Fruit fly (Drosophila melanogaster): ENCODE results near the gene Pmvk.

Gene Pmvk

DNA sequence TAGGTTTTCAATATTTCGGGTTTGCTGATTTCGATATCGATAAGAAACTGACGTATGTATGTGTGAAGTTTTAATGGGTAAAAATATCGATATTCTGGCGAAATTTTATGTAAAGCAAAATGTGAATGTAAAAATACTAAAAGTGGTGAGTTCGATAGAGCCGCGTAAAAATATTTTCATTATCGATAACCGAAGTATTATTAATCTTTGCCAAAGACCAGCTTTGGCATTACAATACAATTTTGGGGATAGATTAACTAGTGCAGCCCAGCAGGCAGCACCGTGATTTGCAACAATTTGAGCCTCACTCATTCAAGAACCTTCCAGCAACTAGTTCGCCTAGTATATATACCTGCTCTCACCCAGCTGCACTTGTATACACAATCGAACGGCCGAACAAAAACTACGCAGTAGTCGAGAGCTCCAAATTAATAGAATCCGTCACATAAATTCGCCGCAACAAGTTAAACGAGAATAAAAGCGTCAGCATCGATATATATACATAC, 37.8 kb downstream of the Pmvk start (continued):
- TF ChIP-seq CG30020 (tag; optimal IDR thresholded peaks at IDR 0.05) (peak; percentile 55), BtbVII (GFP tag; optimal IDR thresholded peaks at IDR 0.05) (peak; percentile 18), crol (GFP tag; IDR thresholded peaks at IDR 0.05) (no peak), Dp (GFP tag; optimal IDR thresholded peaks at IDR 0.05) (peak; percentile 66), CG34422 (GFP tag; IDR thresholded peaks at IDR 0.05) (peak; percentile 13; the same call in 1 of the 3 replicates), scrt (GFP tag; optimal IDR thresholded peaks at IDR 0.05) (peak; percentile 37), trem (tag; optimal IDR thresholded peaks at IDR 0.05) (peak; percentile 49), Dll (GFP tag; IDR thresholded peaks at IDR 0.05; ENCODE audit: partially characterized antibody) (peak; percentile 90), CG17829 (tag; optimal IDR thresholded peaks at IDR 0.05) (peak; percentile 33), CG9797 (GFP tag; optimal IDR thresholded peaks at IDR 0.05) (peak; percentile 7), Ada2b (GFP tag; IDR thresholded peaks at IDR 0.05) (no peak), CoRest (tag; optimal IDR thresholded peaks at IDR 0.05) (peak; percentile 34), amos (GFP tag; IDR thresholded peaks at IDR 0.05; ENCODE audit: partially characterized antibody) (peak; percentile 79; the same call in 1 of the 2 replicates), grau (tag; optimal IDR thresholded peaks at IDR 0.05) (peak; percentile 6), grn (GFP tag; optimal IDR thresholded peaks at IDR 0.05) (peak; percentile 62), caup (GFP tag; optimal IDR thresholded peaks at IDR 0.05; ENCODE audit: severe bottlenecking) (no peak), HLH4C (GFP tag; IDR thresholded peaks at IDR 0.05; ENCODE audit: partially characterized antibody) (peak; percentile 95), CG7963 (GFP tag; IDR thresholded peaks at IDR 0.05; ENCODE audit: partially characterized antibody) (peak; percentile 90), unc-4 (GFP tag; IDR thresholded peaks at IDR 0.05; ENCODE audit: partially characterized antibody) (peak; percentile 91), vnd (GFP tag; IDR thresholded peaks at IDR 0.05; ENCODE audit: partially characterized antibody) (peak; percentile 91), cg (GFP tag; optimal IDR thresholded peaks at IDR 0.05) (peak; percentile 72), HmgD (GFP tag; optimal IDR thresholded peaks at IDR 0.05) (peak; percentile 38), CG34224 (GFP tag; IDR thresholded peaks at IDR 0.05; ENCODE audit: partially characterized antibody) (peak; percentile 96), CG12659 (GFP tag; optimal IDR thresholded peaks at IDR 0.05) (peak; percentile 77), inv (GFP tag; IDR thresholded peaks at IDR 0.05; ENCODE audit: partially characterized antibody) (peak; percentile 73), Abd-B (GFP tag; optimal IDR thresholded peaks at IDR 0.05) (peak; percentile 46), CG2678 (tag; optimal IDR thresholded peaks at IDR 0.05) (peak; percentile 8), Atf3 (GFP tag; optimal IDR thresholded peaks at IDR 0.05) (no peak), CG2116 (GFP tag; optimal IDR thresholded peaks at IDR 0.05) (peak; percentile 78), ato (GFP tag; IDR thresholded peaks at IDR 0.05; ENCODE audit: partially characterized antibody) (peak; percentile 94), CG2712 (tag; optimal IDR thresholded peaks at IDR 0.05) (peak; percentile 33), odd (GFP tag; optimal IDR thresholded peaks at IDR 0.05) (no peak), YL-1 (GFP tag; optimal IDR thresholded peaks at IDR 0.05) (peak; percentile 78), Stat92E (GFP tag; optimal IDR thresholded peaks at IDR 0.05) (peak in 1 of 3 experiments; percentile 35), tna (GFP tag; IDR thresholded peaks at IDR 0.05; ENCODE audit: partially characterized antibody) (peak; percentile 92), CG5953 (GFP tag; IDR thresholded peaks at IDR 0.05) (no peak), CG10147 (GFP tag; optimal IDR thresholded peaks at IDR 0.05) (no peak), CG3995 (GFP tag; optimal IDR thresholded peaks at IDR 0.05) (peak; percentile 99), dm (GFP tag; optimal IDR thresholded peaks at IDR 0.05) (peak; percentile 1), gfzf (GFP tag; optimal IDR thresholded peaks at IDR 0.05) (peak; percentile 45), Med (GFP tag) (peak; percentile 59), MESR4 (GFP tag; optimal IDR thresholded peaks at IDR 0.05) (peak; percentile 82), CG12942 (GFP tag; optimal IDR thresholded peaks at IDR 0.05) (no peak), CG13894 (tag; optimal IDR thresholded peaks at IDR 0.05) (peak; percentile 28), CG11504 (tag; optimal IDR thresholded peaks at IDR 0.05) (peak; percentile 5), CG3281 (GFP tag; optimal IDR thresholded peaks at IDR 0.05) (no peak), Doc3 (GFP tag; IDR thresholded peaks at IDR 0.05; ENCODE audit: partially characterized antibody) (peak; percentile 85), sens (GFP tag) (peak; percentile 60)

Measured in whole organism, embryonic.